Worm (Caenorhabditis elegans) whole organism, L2 larva: ENCODE results near the gene B0286.1.

Experiments used
- F13H6.1 ChIP-seq: sonication (generic microtip); optimal IDR thresholded peaks from 2 replicates; lab custom pipeline; 2016; ENCODE audit warnings: missing genetic modification characterization, missing compliant biosample characterization
- R02D3.7 ChIP-seq: fragments of 150-350 bp; optimal IDR thresholded peaks from 2 replicates; lab custom pipeline; 2014; ENCODE audit warnings: missing biosample characterization, missing genetic modification characterization
- ama-1 ChIP-seq: fragments of 150-350 bp; optimal IDR thresholded peaks from 2 replicates; lab custom pipeline; 2018; ENCODE audit warnings: inconsistent platforms
- gmeb-1 ChIP-seq: fragments of 150-350 bp; optimal IDR thresholded peaks from 2 replicates; lab custom pipeline; 2014; ENCODE audit warnings: missing biosample characterization, missing genetic modification characterization
- lin-13 ChIP-seq: fragments of 150-350 bp; optimal IDR thresholded peaks from 2 replicates; lab custom pipeline; 2014; ENCODE audit warnings: missing biosample characterization, missing genetic modification reagents, missing genetic modification characterization
- nhr-10 ChIP-seq: sonication (generic microtip); optimal IDR thresholded peaks from 2 replicates; lab custom pipeline; 2017; ENCODE audit warnings: missing biosample characterization, missing genetic modification characterization
- nhr-11 ChIP-seq: fragments of 150-350 bp; optimal IDR thresholded peaks from 2 replicates; lab custom pipeline; 2014; ENCODE audit warnings: missing biosample characterization, missing genetic modification characterization
- nhr-129 ChIP-seq: fragments of 150-350 bp; optimal IDR thresholded peaks from 2 replicates; lab custom pipeline; 2014; ENCODE audit warnings: missing biosample characterization, missing genetic modification characterization
- nhr-237 ChIP-seq: fragments of 150-350 bp; optimal IDR thresholded peaks from 2 replicates; lab custom pipeline; 2014; ENCODE audit warnings: missing biosample characterization, missing genetic modification characterization
- unc-39 ChIP-seq: fragments of 150-350 bp; optimal IDR thresholded peaks from 2 replicates; lab custom pipeline; 2014; ENCODE audit warnings: missing biosample characterization, missing genetic modification characterization

ce11 chrII:4374885-4375284 lies 3.4 kb upstream of the B0286.1 start:
- no peak for TF ChIP-seq nhr-237 (tag; lab: Kevin White, UChicago)
- no peak for TF ChIP-seq lin-13 (GFP tag; lab: Kevin White, UChicago)
- TF ChIP-seq nhr-129 (tag; lab: Kevin White, UChicago), result no peak
- no peak for TF ChIP-seq R02D3.7 (tag; lab: Kevin White, UChicago)
- no peak for TF ChIP-seq gmeb-1 (tag; lab: Kevin White, UChicago)
- TF ChIP-seq nhr-11, result no peak
- no peak for TF ChIP-seq F13H6.1 (tag; lab: Kevin White, UChicago)
- no peak for TF ChIP-seq ama-1 (lab: Kevin White, UChicago)
- no peak for TF ChIP-seq unc-39 (tag; lab: Kevin White, UChicago)
- TF ChIP-seq nhr-10 (tag; lab: Kevin White, UChicago), result no peak
